Fruit fly (Drosophila melanogaster): ENCODE results near the gene SF2.

- TF ChIP-seq usp (GFP tag; optimal IDR thresholded peaks at IDR 0.05) (no peak), psq (optimal IDR thresholded peaks at IDR 0.05) (no peak), Dll (optimal IDR thresholded peaks at IDR 0.05) (no peak), EcR (GFP tag; optimal IDR thresholded peaks at IDR 0.05) (no peak), CG8478 (optimal IDR thresholded peaks at IDR 0.05) (no peak), pan (optimal IDR thresholded peaks at IDR 0.05) (no peak)
Measured at dm6 chr3R:16335438-16336073, 6.2 kb downstream of the SF2 start.
